Worm (Caenorhabditis elegans) whole organism, mixed stage, embryonic: ENCODE measurements around the gene gasr-8.

Experiments
- M03D4.4 ChIP-seq: sonication (generic microtip); optimal IDR thresholded peaks from 2 replicates; lab custom pipeline; 2017; ENCODE audit warnings: mild to moderate bottlenecking, missing genetic modification characterization, missing compliant biosample characterization
- bed-3 ChIP-seq: fragments of 200-800 bp; sonication (Bioruptor generic); optimal IDR thresholded peaks from 3 replicates; lab custom pipeline; 2018; ENCODE audit warnings: mild to moderate bottlenecking, missing genetic modification characterization, moderate library complexity, missing compliant biosample characterization
- blmp-1 ChIP-seq: fragments of 150-350 bp; optimal IDR thresholded peaks from 2 replicates; lab custom pipeline; 2014; ENCODE audit warnings: missing biosample characterization, missing genetic modification characterization
- ceh-39 ChIP-seq: fragments of 150-350 bp; optimal IDR thresholded peaks from 2 replicates; lab custom pipeline; 2014; ENCODE audit warnings: missing biosample characterization, missing genetic modification characterization
- ceh-83 ChIP-seq: fragments of 200-800 bp; sonication (Bioruptor generic); optimal IDR thresholded peaks from 2 replicates; lab custom pipeline; 2018; ENCODE audit warnings: mild to moderate bottlenecking, missing genetic modification characterization, missing compliant biosample characterization
- ces-1 ChIP-seq: fragments of 150-350 bp; optimal IDR thresholded peaks from 2 replicates; lab custom pipeline; 2014; ENCODE audit warnings: missing biosample characterization, missing genetic modification reagents, missing genetic modification characterization
- cnd-1 ChIP-seq: fragments of 200-800 bp; sonication (Bioruptor generic); optimal IDR thresholded peaks from 2 replicates; lab custom pipeline; 2018; ENCODE audit warnings: mild to moderate bottlenecking, missing genetic modification characterization, missing compliant biosample characterization
- drap-1 ChIP-seq: fragments of 200-800 bp; sonication (Bioruptor generic); optimal IDR thresholded peaks from 3 replicates; lab custom pipeline; 2018; ENCODE audit warnings: mild to moderate bottlenecking, missing genetic modification characterization, missing compliant biosample characterization
- elt-3 ChIP-seq: fragments of 150-350 bp; optimal IDR thresholded peaks from 2 replicates; lab custom pipeline; 2014; ENCODE audit warnings: missing biosample characterization, missing genetic modification characterization
- flh-1 ChIP-seq: fragments of 200-800 bp; sonication (Bioruptor generic); optimal IDR thresholded peaks from 2 replicates; lab custom pipeline; 2018; ENCODE audit warnings: mild to moderate bottlenecking, missing genetic modification characterization, moderate library complexity, missing compliant biosample characterization
- ham-2 ChIP-seq: fragments of 200-800 bp; sonication (Bioruptor generic); optimal IDR thresholded peaks from 2 replicates; lab custom pipeline; 2018; ENCODE audit warnings: mild to moderate bottlenecking, missing genetic modification characterization, missing compliant biosample characterization
- hlh-1 ChIP-seq: fragments of 150-350 bp; optimal IDR thresholded peaks from 2 replicates; lab custom pipeline; 2014; ENCODE audit warnings: missing biosample characterization, missing genetic modification reagents, missing genetic modification characterization
- lin-32 ChIP-seq: fragments of 200-800 bp; sonication (Bioruptor generic); optimal IDR thresholded peaks from 2 replicates; lab custom pipeline; 2018; ENCODE audit warnings: mild to moderate bottlenecking, missing genetic modification characterization, missing compliant biosample characterization
- mab-5 ChIP-seq: fragments of 150-350 bp; optimal IDR thresholded peaks from 2 replicates; lab custom pipeline; 2014; ENCODE audit warnings: missing biosample characterization, missing genetic modification characterization
- mls-2 ChIP-seq: sonication (generic microtip); optimal IDR thresholded peaks from 2 replicates; lab custom pipeline; 2016; ENCODE audit warnings: mild to moderate bottlenecking, missing genetic modification characterization, moderate library complexity, missing compliant biosample characterization
- nhr-12 ChIP-seq: fragments of 150-350 bp; optimal IDR thresholded peaks from 2 replicates; lab custom pipeline; 2014; ENCODE audit warnings: missing biosample characterization, missing genetic modification characterization
- nhr-2 ChIP-seq: fragments of 150-350 bp; optimal IDR thresholded peaks from 2 replicates; lab custom pipeline; 2014; ENCODE audit warnings: missing biosample characterization, missing genetic modification characterization
- nhr-28 ChIP-seq: fragments of 150-350 bp; optimal IDR thresholded peaks from 2 replicates; lab custom pipeline; 2014; ENCODE audit warnings: missing biosample characterization, missing genetic modification characterization
- nhr-76 ChIP-seq: sonication (generic microtip); optimal IDR thresholded peaks from 2 replicates; lab custom pipeline; 2017; ENCODE audit warnings: missing biosample characterization, missing genetic modification characterization
- snpc-4 ChIP-seq: fragments of 150-350 bp; optimal IDR thresholded peaks from 2 replicates; lab custom pipeline; 2014; ENCODE audit warnings: missing biosample characterization, missing genetic modification characterization
- sptf-1 ChIP-seq: sonication (generic microtip); optimal IDR thresholded peaks from 2 replicates; lab custom pipeline; 2017; ENCODE audit warnings: mild to moderate bottlenecking, missing genetic modification characterization, moderate library complexity, missing compliant biosample characterization
- tbx-8 ChIP-seq: fragments of 200-800 bp; sonication (Bioruptor generic); optimal IDR thresholded peaks from 2 replicates; lab custom pipeline; 2018; ENCODE audit warnings: mild to moderate bottlenecking, missing genetic modification characterization, moderate library complexity, missing compliant biosample characterization
- unc-120 ChIP-seq: sonication (generic microtip); optimal IDR thresholded peaks from 2 replicates; lab custom pipeline; 2017; ENCODE audit warnings: missing genetic modification characterization, missing compliant biosample characterization; ENCODE audit not compliant: poor library complexity, severe bottlenecking
- unc-62 ChIP-seq: fragments of 150-350 bp; optimal IDR thresholded peaks from 2 replicates; lab custom pipeline; 2014; ENCODE audit warnings: missing biosample characterization, missing genetic modification reagents, missing genetic modification characterization
- ztf-11 ChIP-seq: fragments of 150-350 bp; optimal IDR thresholded peaks from 2 replicates; lab custom pipeline; 2014; ENCODE audit warnings: missing biosample characterization, missing genetic modification characterization

Gene gasr-8

ce11 chrV:14642016-14642415, 46.9 kb upstream of the gasr-8 start:
- TF ChIP-seq hlh-1 (tag; lab: Kevin White, UChicago) (no peak), ces-1 (GFP tag; lab: Kevin White, UChicago) (no peak), lin-32 (GFP tag; lab: Kevin White, UChicago) (no peak), nhr-76 (tag; lab: Kevin White, UChicago) (no peak), nhr-2 (tag; lab: Kevin White, UChicago) (no peak), bed-3 (GFP tag; lab: Kevin White, UChicago) (no peak), elt-3 (tag; lab: Kevin White, UChicago) (no peak), mls-2 (tag; lab: Kevin White, UChicago) (no peak), unc-120 (tag; lab: Kevin White, UChicago) (no peak), flh-1 (no peak), drap-1 (GFP tag; lab: Kevin White, UChicago) (no peak), tbx-8 (GFP tag; lab: Kevin White, UChicago) (no peak), sptf-1 (tag; lab: Kevin White, UChicago) (no peak), M03D4.4 (tag; lab: Kevin White, UChicago) (no peak), mab-5 (tag; lab: Kevin White, UChicago) (no peak), ztf-11 (tag; lab: Kevin White, UChicago) (no peak), snpc-4 (no peak), cnd-1 (no peak), nhr-28 (tag; lab: Kevin White, UChicago) (no peak), nhr-12 (tag; lab: Kevin White, UChicago) (no peak)
- TF ChIP-seq, all 35 proteins: peak for 0

ce11 chrV:14645817-14646789, 42.8 kb upstream of the gasr-8 start, which contains the start of the genes rfc-1 and pmp-3:
Gene rfc-1 (minus strand): TSS chrV:14645979.
Gene pmp-3 (plus strand): TSS chrV:14646739.
- peak; percentile 41 for TF ChIP-seq unc-62 (GFP tag; lab: Kevin White, UChicago)
- no peak for TF ChIP-seq drap-1 (GFP tag; lab: Kevin White, UChicago)
- peak; percentile 0 for TF ChIP-seq hlh-1 (tag; lab: Kevin White, UChicago)
- no peak for TF ChIP-seq ceh-83
- TF ChIP-seq blmp-1 (tag; lab: Kevin White, UChicago) = peak; percentile 52

ce11 chrV:14648825-14649224, 40.1 kb upstream of the gasr-8 start:
- TF ChIP-seq ceh-39 (tag; lab: Kevin White, UChicago) (no peak), ces-1 (GFP tag; lab: Kevin White, UChicago) (peak; percentile 53)

DNA sequence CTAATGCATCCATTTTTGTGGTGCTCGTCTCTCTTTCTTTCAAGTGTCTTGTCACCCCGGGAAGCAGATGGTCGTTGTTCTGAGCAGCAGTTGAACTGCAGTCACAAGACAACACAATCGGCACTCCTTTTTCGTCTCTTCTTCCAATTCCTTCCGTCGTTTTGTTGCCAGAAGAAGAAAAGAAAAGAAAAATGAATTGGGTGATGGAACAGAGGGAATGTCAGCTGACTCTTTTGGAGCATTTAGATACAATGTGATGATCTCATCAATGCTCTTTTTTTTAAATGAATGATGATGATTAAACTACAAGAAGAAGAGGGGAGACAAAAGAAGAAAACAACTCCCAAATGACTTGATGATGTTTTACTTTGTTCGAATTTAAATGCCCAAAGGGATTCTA, 39.0 kb upstream of the gasr-8 start:
- TF ChIP-seq blmp-1 (tag; lab: Kevin White, UChicago) (no peak), cnd-1 (peak; percentile 43), nhr-76 (tag; lab: Kevin White, UChicago) (no peak), lin-32 (GFP tag; lab: Kevin White, UChicago) (no peak), bed-3 (GFP tag; lab: Kevin White, UChicago) (no peak), ceh-83 (no peak), M03D4.4 (tag; lab: Kevin White, UChicago) (no peak), ztf-11 (tag; lab: Kevin White, UChicago) (no peak), flh-1 (no peak), sptf-1 (tag; lab: Kevin White, UChicago) (no peak), hlh-1 (tag; lab: Kevin White, UChicago) (peak; percentile 17), ham-2 (GFP tag; lab: Kevin White, UChicago) (no peak), nhr-28 (tag; lab: Kevin White, UChicago) (no peak), nhr-2 (tag; lab: Kevin White, UChicago) (no peak), ces-1 (GFP tag; lab: Kevin White, UChicago) (peak; percentile 25)

ce11 chrV:14650631-14651030, 38.3 kb upstream of the gasr-8 start:
- peak; percentile 45 for TF ChIP-seq cnd-1
- no peak for TF ChIP-seq tbx-8 (GFP tag; lab: Kevin White, UChicago)
- TF ChIP-seq unc-120 (tag; lab: Kevin White, UChicago) = no peak
- TF ChIP-seq ces-1 (GFP tag; lab: Kevin White, UChicago) = peak; percentile 84
- TF ChIP-seq unc-62 (GFP tag; lab: Kevin White, UChicago) = peak; percentile 36
- no peak for TF ChIP-seq hlh-1 (tag; lab: Kevin White, UChicago)
- no peak for TF ChIP-seq snpc-4
- TF ChIP-seq M03D4.4 (tag; lab: Kevin White, UChicago) = no peak
- no peak for TF ChIP-seq drap-1 (GFP tag; lab: Kevin White, UChicago)
- no peak for TF ChIP-seq nhr-2 (tag; lab: Kevin White, UChicago)
